Fruit fly (Drosophila melanogaster): ENCODE data around the gene Irk2.

The Irk2 gene

dm6 chr3R:23507376-23507775 is 11.9 kb downstream of the Irk2 start, which contains the start of gene CG34289:
Gene CG34289 (minus strand): TSS chr3R:23507476.
- TF ChIP-seq CG13204 (GFP tag; optimal IDR thresholded peaks at IDR 0.05) (no peak), rn (GFP tag; IDR thresholded peaks at IDR 0.05) (no peak), CG14655 (GFP tag; optimal IDR thresholded peaks at IDR 0.05) (no peak), D1 (tag; optimal IDR thresholded peaks at IDR 0.05) (no peak), CG8301 (tag; optimal IDR thresholded peaks at IDR 0.05) (no peak), Snoo (tag; optimal IDR thresholded peaks at IDR 0.05) (no peak), Pif1B (GFP tag; optimal IDR thresholded peaks at IDR 0.05) (no peak), gl (tag; optimal IDR thresholded peaks at IDR 0.05) (no peak), CG17806 (tag; optimal IDR thresholded peaks at IDR 0.05) (no peak), CG9948 (tag; optimal IDR thresholded peaks at IDR 0.05) (no peak), Ets98B (GFP tag; IDR thresholded peaks at IDR 0.05) (no peak), EcR (GFP tag; optimal IDR thresholded peaks at IDR 0.05) (no peak), fd96Ca (GFP tag; IDR thresholded peaks at IDR 0.05) (no peak), CG10348 (GFP tag; IDR thresholded peaks at IDR 0.05) (no peak)

dm6 chr3R:23504760-23505159 is 14.5 kb downstream of the Irk2 start:
- peak; percentile 66 for TF ChIP-seq CG32121 (GFP tag; IDR thresholded peaks at IDR 0.05)
- TF ChIP-seq CG17806 (tag; optimal IDR thresholded peaks at IDR 0.05): peak; percentile 1
- peak; percentile 45 for TF ChIP-seq Pif1A (GFP tag; optimal IDR thresholded peaks at IDR 0.05)
- peak; percentile 38 for TF ChIP-seq Pif1B (GFP tag; optimal IDR thresholded peaks at IDR 0.05)
- TF ChIP-seq Snoo (tag; optimal IDR thresholded peaks at IDR 0.05): peak; percentile 10
- TF ChIP-seq fd96Ca (GFP tag; IDR thresholded peaks at IDR 0.05): no peak
- no peak for TF ChIP-seq CG8159 (tag; optimal IDR thresholded peaks at IDR 0.05)
- peak; percentile 72 for TF ChIP-seq CG14655 (GFP tag; optimal IDR thresholded peaks at IDR 0.05)
- TF ChIP-seq CG8301 (tag; optimal IDR thresholded peaks at IDR 0.05): peak; percentile 56
- peak; percentile 55 for TF ChIP-seq Ets98B (GFP tag; IDR thresholded peaks at IDR 0.05)
- 0 out of 3 replicates have a peak, but pooled peaks have one; percentile 40 for TF ChIP-seq CG4496 (GFP tag; IDR thresholded peaks at IDR 0.05)
- TF ChIP-seq CG9948 (tag; optimal IDR thresholded peaks at IDR 0.05): peak; percentile 34
- no peak for TF ChIP-seq CG13204 (GFP tag; optimal IDR thresholded peaks at IDR 0.05)

- no peak for TF ChIP-seq CG10348 (GFP tag; IDR thresholded peaks at IDR 0.05)
- TF ChIP-seq EcR (GFP tag; optimal IDR thresholded peaks at IDR 0.05): no peak
- no peak for TF ChIP-seq CG14655 (GFP tag; optimal IDR thresholded peaks at IDR 0.05)
- no peak for TF ChIP-seq Pif1B (GFP tag; optimal IDR thresholded peaks at IDR 0.05)
- no peak for TF ChIP-seq CG34367 (tag; optimal IDR thresholded peaks at IDR 0.05)
- TF ChIP-seq gl (tag; optimal IDR thresholded peaks at IDR 0.05): no peak
Measured at dm6 chr3R:23503511-23503910, 15.7 kb downstream of the Irk2 start.

- TF ChIP-seq Snoo (tag; optimal IDR thresholded peaks at IDR 0.05) (no peak), CG8159 (tag; optimal IDR thresholded peaks at IDR 0.05) (peak; percentile 8), CG34367 (tag; optimal IDR thresholded peaks at IDR 0.05) (no peak), Pif1B (GFP tag; optimal IDR thresholded peaks at IDR 0.05) (no peak), CG17806 (tag; optimal IDR thresholded peaks at IDR 0.05) (no peak), CG32121 (GFP tag; IDR thresholded peaks at IDR 0.05) (no peak), rn (GFP tag; IDR thresholded peaks at IDR 0.05) (no peak)
Measured at dm6 chr3R:23497241-23497640, 22.0 kb downstream of the Irk2 start.

- TF ChIP-seq D1 (tag; optimal IDR thresholded peaks at IDR 0.05): no peak
- no peak for TF ChIP-seq CG14655 (GFP tag; optimal IDR thresholded peaks at IDR 0.05)
- TF ChIP-seq CG9948 (tag; optimal IDR thresholded peaks at IDR 0.05): peak; percentile 2
- peak; percentile 50 for TF ChIP-seq CG15710 (tag; optimal IDR thresholded peaks at IDR 0.05)
- TF ChIP-seq CG34367 (tag; optimal IDR thresholded peaks at IDR 0.05): no peak
- no peak for TF ChIP-seq CG8301 (tag; optimal IDR thresholded peaks at IDR 0.05)
- no peak for TF ChIP-seq CG32121 (GFP tag; IDR thresholded peaks at IDR 0.05)
- peak; percentile 71 for TF ChIP-seq Snoo (tag; optimal IDR thresholded peaks at IDR 0.05)
- peak; percentile 42 for TF ChIP-seq CG17806 (tag; optimal IDR thresholded peaks at IDR 0.05)
- no peak for TF ChIP-seq fd96Ca (GFP tag; IDR thresholded peaks at IDR 0.05)
- TF ChIP-seq Ets98B (GFP tag; IDR thresholded peaks at IDR 0.05): no peak
- TF ChIP-seq CG10348 (GFP tag; IDR thresholded peaks at IDR 0.05): no peak
- peak; percentile 36 for TF ChIP-seq Pif1B (GFP tag; optimal IDR thresholded peaks at IDR 0.05)
- peak; percentile 59 for TF ChIP-seq CG8159 (tag; optimal IDR thresholded peaks at IDR 0.05)
Measured at dm6 chr3R:23496488-23496887, 22.8 kb downstream of the Irk2 start.

dm6 chr3R:23487201-23487600 is 32.0 kb downstream of the Irk2 start, which contains the start of gene Ir94h:
Gene Ir94h (plus strand): TSS chr3R:23487501.
- TF ChIP-seq CG32121 (GFP tag; IDR thresholded peaks at IDR 0.05) (no peak), fd96Ca (GFP tag; IDR thresholded peaks at IDR 0.05) (no peak), gl (tag; optimal IDR thresholded peaks at IDR 0.05) (no peak), CG15710 (tag; optimal IDR thresholded peaks at IDR 0.05) (no peak), CG17806 (tag; optimal IDR thresholded peaks at IDR 0.05) (no peak)

- TF ChIP-seq Snoo (tag; optimal IDR thresholded peaks at IDR 0.05) (peak; percentile 85), Pif1A (GFP tag; optimal IDR thresholded peaks at IDR 0.05) (peak; percentile 64), rn (GFP tag; IDR thresholded peaks at IDR 0.05) (no peak), EcR (GFP tag; optimal IDR thresholded peaks at IDR 0.05) (no peak), Pif1B (GFP tag; optimal IDR thresholded peaks at IDR 0.05) (peak; percentile 57), D1 (tag; optimal IDR thresholded peaks at IDR 0.05) (no peak), CG17806 (tag; optimal IDR thresholded peaks at IDR 0.05) (no peak), gl (tag; optimal IDR thresholded peaks at IDR 0.05) (no peak), CG32121 (GFP tag; IDR thresholded peaks at IDR 0.05) (no peak), CG10348 (GFP tag; IDR thresholded peaks at IDR 0.05) (no peak), CG8301 (tag; optimal IDR thresholded peaks at IDR 0.05) (no peak), CG14655 (GFP tag; optimal IDR thresholded peaks at IDR 0.05) (no peak), CG4496 (GFP tag; IDR thresholded peaks at IDR 0.05) (no peak), CG34367 (tag; optimal IDR thresholded peaks at IDR 0.05) (no peak), fd96Ca (GFP tag; IDR thresholded peaks at IDR 0.05) (no peak), CG8159 (tag; optimal IDR thresholded peaks at IDR 0.05) (peak; percentile 31), CG15710 (tag; optimal IDR thresholded peaks at IDR 0.05) (peak; percentile 13), CG13204 (GFP tag; optimal IDR thresholded peaks at IDR 0.05) (no peak), CG9948 (tag; optimal IDR thresholded peaks at IDR 0.05) (no peak), Ets98B (GFP tag; IDR thresholded peaks at IDR 0.05) (no peak), CG12605 (GFP tag; IDR thresholded peaks at IDR 0.05) (no peak)
Measured at dm6 chr3R:23486743-23487142, 32.5 kb downstream of the Irk2 start.

Data from whole organism, pupa.